Fruit fly (Drosophila melanogaster): Measurements from ENCODE around the gene eyg.

eyg gene

DNA sequence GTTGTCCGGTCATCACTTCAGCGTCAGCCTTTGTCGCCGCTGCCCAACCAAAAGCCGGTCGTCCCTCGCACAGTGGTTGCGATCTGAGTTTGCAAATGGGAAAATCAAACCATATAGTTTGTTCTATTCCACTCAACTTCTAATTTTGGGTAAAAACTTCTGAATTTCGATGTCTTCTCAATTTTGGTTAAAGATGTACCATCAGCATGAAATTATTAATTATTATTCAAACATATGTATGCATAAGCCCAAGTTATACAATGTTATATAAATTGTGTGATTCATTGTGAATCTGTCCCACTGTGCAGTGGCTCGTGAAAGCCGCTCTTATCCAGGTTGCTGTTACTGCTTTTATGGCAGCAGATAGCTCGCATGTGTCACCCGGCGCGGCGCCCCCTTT is 25.2 kb downstream of the eyg start (continued):
- no peak for TF ChIP-seq CG14860 (GFP tag; IDR thresholded peaks at IDR 0.05; ENCODE audit: partially characterized antibody)
- peak; percentile 48; the same call in 1 of the 2 replicates for TF ChIP-seq Xrp1 (GFP tag; IDR thresholded peaks at IDR 0.05)
- TF ChIP-seq Taf1 (GFP tag; IDR thresholded peaks at IDR 0.05): no peak
- no peak for TF ChIP-seq Hsf (GFP tag; optimal IDR thresholded peaks at IDR 0.05)
- peak; percentile 54 for TF ChIP-seq CG10979 (tag; optimal IDR thresholded peaks at IDR 0.05)
- no peak for TF ChIP-seq grau (tag; optimal IDR thresholded peaks at IDR 0.05)
- TF ChIP-seq lola (GFP tag; optimal IDR thresholded peaks at IDR 0.05): peak in 1 of 3 experiments; percentile 60
- no peak for TF ChIP-seq ab (GFP tag; optimal IDR thresholded peaks at IDR 0.05)

- TF ChIP-seq chinmo (GFP tag; IDR thresholded peaks at IDR 0.05; ENCODE audit: partially characterized antibody) (peak; percentile 95), Trl (optimal IDR thresholded peaks at IDR 0.05) (peak; percentile 18 to 20), Trl (GFP tag; optimal IDR thresholded peaks at IDR 0.05) (no peak), eyg (GFP tag; optimal IDR thresholded peaks at IDR 0.05) (no peak), Nf-YC (tag; optimal IDR thresholded peaks at IDR 0.05) (peak; percentile 99), hkb (optimal IDR thresholded peaks at IDR 0.05) (no peak), hkb (GFP tag; IDR thresholded peaks at IDR 0.05) (no peak), gfzf (GFP tag; optimal IDR thresholded peaks at IDR 0.05) (no peak), Hr39 (optimal IDR thresholded peaks at IDR 0.05) (no peak), aop (GFP tag; IDR thresholded peaks at IDR 0.05) (no peak), CG7963 (GFP tag; IDR thresholded peaks at IDR 0.05; ENCODE audit: partially characterized antibody) (no peak), Scr (GFP tag; IDR thresholded peaks at IDR 0.05; ENCODE audit: partially characterized antibody) (peak; percentile 48; the same call in 1 of the 2 replicates), disco-r (GFP tag; optimal IDR thresholded peaks at IDR 0.05) (no peak), knrl (GFP tag; IDR thresholded peaks at IDR 0.05; ENCODE audit: partially characterized antibody) (peak; percentile 39; the same call in 1 of the 3 replicates), cwo (GFP tag; optimal IDR thresholded peaks at IDR 0.05) (no peak), CG17328 (GFP tag; IDR thresholded peaks at IDR 0.05) (no peak), zf30C (GFP tag; optimal IDR thresholded peaks at IDR 0.05) (no peak), crp (GFP tag; optimal IDR thresholded peaks at IDR 0.05) (no peak), kni (GFP tag; optimal IDR thresholded peaks at IDR 0.05) (no peak), pho (GFP tag; optimal IDR thresholded peaks at IDR 0.05) (no peak), ewg (GFP tag; optimal IDR thresholded peaks at IDR 0.05) (peak; percentile 70), CG2116 (GFP tag; optimal IDR thresholded peaks at IDR 0.05) (no peak), abd-A (tag; optimal IDR thresholded peaks at IDR 0.05) (peak; percentile 2), Adf1 (GFP tag; IDR thresholded peaks at IDR 0.05) (peak; percentile 51; the same call in 1 of the 2 replicates), NFAT (GFP tag; IDR thresholded peaks at IDR 0.05) (no peak), Ets65A (GFP tag) (no peak), CG4360 (GFP tag; IDR thresholded peaks at IDR 0.05) (no peak), CG11695 (GFP tag; IDR thresholded peaks at IDR 0.05) (no peak), CG10321 (GFP tag; IDR thresholded peaks at IDR 0.05) (peak; percentile 98), Nf-YB (GFP tag; optimal IDR thresholded peaks at IDR 0.05) (peak; percentile 99), CG12659 (GFP tag; optimal IDR thresholded peaks at IDR 0.05) (no peak), mld (GFP tag; IDR thresholded peaks at IDR 0.05; ENCODE audit: partially characterized antibody) (0 out of 3 replicates have a peak, but pooled peaks have one; percentile 15), Camta (GFP tag; optimal IDR thresholded peaks at IDR 0.05) (no peak), CG16863 (GFP tag; optimal IDR thresholded peaks at IDR 0.05) (no peak), sug (tag; optimal IDR thresholded peaks at IDR 0.05) (no peak), CG34224 (GFP tag; IDR thresholded peaks at IDR 0.05; ENCODE audit: partially characterized antibody) (peak; percentile 23; the same call in 1 of the 3 replicates), CG13287 (GFP tag; IDR thresholded peaks at IDR 0.05; ENCODE audit: partially characterized antibody) (peak; percentile 50; the same call in 1 of the 2 replicates), CG17568 (GFP tag; optimal IDR thresholded peaks at IDR 0.05) (no peak), sna (GFP tag; IDR thresholded peaks at IDR 0.05; ENCODE audit: partially characterized antibody) (peak; percentile 38; the same call in 1 of the 2 replicates), CG15269 (tag; optimal IDR thresholded peaks at IDR 0.05) (no peak), Blimp-1 (GFP tag; optimal IDR thresholded peaks at IDR 0.05) (peak; percentile 20)
These were observed 33.4 kb downstream of the eyg start for dm6 chr3L:12434432-12434831.
